Fruit fly (Drosophila melanogaster) whole organism, prepupa: ENCODE data around the gene Ccz1.

Source experiments
- CG11902 ChIP-seq: fragments of 200-800 bp; sonication (Bioruptor generic); optimal IDR thresholded peaks from 3 replicates; lab custom pipeline; 2016; ENCODE audit warnings: missing biosample characterization, missing genetic modification characterization
- CG8632 ChIP-seq: fragments of 200-800 bp; sonication (Bioruptor generic); optimal IDR thresholded peaks from 3 replicates; lab custom pipeline; 2016; ENCODE audit warnings: missing biosample characterization, missing genetic modification characterization
- fd85E ChIP-seq: fragments of 200-800 bp; sonication (Bioruptor generic); optimal IDR thresholded peaks from 3 replicates; lab custom pipeline; 2016; ENCODE audit warnings: missing biosample characterization, missing genetic modification characterization

dm6 chr3L:3866429-3866828, 32.5 kb downstream of the Ccz1 start:
- no peak for TF ChIP-seq CG11902 (GFP tag; lab: Kevin White, UChicago)
- TF ChIP-seq fd85E (GFP tag; lab: Kevin White, UChicago) = no peak
- no peak for TF ChIP-seq CG8632 (GFP tag; lab: Kevin White, UChicago)
